Fruit fly (Drosophila melanogaster) whole organism, adult: ENCODE data around the gene CG5126.

Experiments
- CG11617 ChIP-seq: fragments of 200-800 bp; sonication (Bioruptor generic); optimal IDR thresholded peaks from 2 replicates; lab custom pipeline; 2017; ENCODE audit warnings: mild to moderate bottlenecking, missing biosample characterization, missing genetic modification reagents, missing genetic modification characterization
- CG7045 ChIP-seq: fragments of 200-800 bp; sonication (Bioruptor generic); optimal IDR thresholded peaks from 2 replicates; lab custom pipeline; 2017; ENCODE audit warnings: missing biosample characterization, mild to moderate bottlenecking, missing genetic modification characterization
- CG7101 ChIP-seq: fragments of 200-800 bp; sonication (Bioruptor generic); optimal IDR thresholded peaks from 2 replicates; lab custom pipeline; 2018; ENCODE audit warnings: missing biosample characterization, mild to moderate bottlenecking, missing genetic modification characterization, moderate library complexity
- Crg-1 ChIP-seq: fragments of 200-800 bp; sonication (Bioruptor generic); optimal IDR thresholded peaks from 2 replicates; lab custom pipeline; 2016; ENCODE audit warnings: missing biosample characterization, missing genetic modification characterization
- cic ChIP-seq: fragments of 200-800 bp; sonication (Bioruptor generic); optimal IDR thresholded peaks from 2 replicates; lab custom pipeline; 2017; ENCODE audit warnings: missing biosample characterization, mild to moderate bottlenecking, missing genetic modification characterization, moderate library complexity
- tj ChIP-seq: fragments of 200-800 bp; sonication (Bioruptor generic); optimal IDR thresholded peaks from 3 replicates; lab custom pipeline; 2017; ENCODE audit warnings: missing biosample characterization, mild to moderate bottlenecking, missing genetic modification characterization, moderate library complexity

CG5126 gene

DNA sequence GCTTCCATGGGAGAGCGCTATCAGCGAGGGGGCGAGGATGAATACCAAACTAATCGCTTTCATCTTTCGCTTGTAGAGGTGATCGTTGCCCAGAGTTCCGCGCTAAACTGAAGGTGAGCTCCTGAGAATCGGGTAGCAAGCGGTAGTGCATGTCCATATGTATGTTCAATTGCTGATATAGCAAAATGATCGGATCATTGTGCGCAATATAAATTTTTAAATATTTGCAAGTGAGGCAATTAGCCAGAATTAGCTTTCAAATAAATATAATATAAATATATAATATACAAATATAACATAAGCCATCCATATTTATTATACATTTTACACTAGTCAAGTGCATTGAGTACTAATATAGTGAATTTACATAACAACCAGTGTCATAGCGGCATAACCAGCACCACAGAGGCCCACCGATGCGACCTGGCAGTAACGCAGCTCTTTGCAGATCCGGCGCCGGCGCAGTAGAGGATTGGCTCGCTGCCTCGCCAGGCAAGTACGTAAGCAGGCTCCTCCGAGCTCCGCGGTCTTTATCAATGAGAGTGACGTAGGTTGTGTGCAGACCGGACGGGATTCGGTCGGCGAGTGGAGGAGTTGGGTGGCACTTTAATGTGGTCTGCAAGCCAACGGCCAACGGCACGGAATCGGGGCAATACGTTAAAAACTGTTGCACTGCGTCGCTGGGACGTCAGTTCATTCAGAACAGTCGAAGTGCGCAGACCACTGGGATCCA lies 49.6 kb downstream of the CG5126 start, which contains the start of the genes Iris and CG4577:
Iris (minus strand) TSS at position 88 of the 733 bp plus-strand sequence.
CG4577 (plus strand) TSS at position 683 of the 733 bp plus-strand sequence.
- TF ChIP-seq CG7101, result peak; percentile 39
- no peak for TF ChIP-seq CG7045 (GFP tag; lab: Kevin White, UChicago)
- TF ChIP-seq tj, result peak; percentile 96
- TF ChIP-seq cic (GFP tag; lab: Kevin White, UChicago), result peak; percentile 55
- TF ChIP-seq Crg-1, result no peak
- peak; percentile 25 for TF ChIP-seq CG11617
